Worm (Caenorhabditis elegans) whole organism, late embryonic: ENCODE results near the gene srx-82.

Experiments used
- F13H6.1 ChIP-seq: sonication (generic microtip); optimal IDR thresholded peaks from 2 replicates; lab custom pipeline; 2016; ENCODE audit warnings: missing genetic modification characterization, missing compliant biosample characterization
- K02D7.2 ChIP-seq: sonication (generic microtip); optimal IDR thresholded peaks from 2 replicates; lab custom pipeline; 2017; ENCODE audit warnings: mild to moderate bottlenecking, missing genetic modification characterization, missing compliant biosample characterization
- K09A11.1 ChIP-seq: sonication (generic microtip); optimal IDR thresholded peaks from 2 replicates; lab custom pipeline; 2017; ENCODE audit warnings: antibody characterized with exemption, mild to moderate bottlenecking, missing genetic modification characterization, missing compliant biosample characterization; ENCODE audit not compliant: insufficient read depth
- T23F11.4 ChIP-seq: fragments of 200-800 bp; sonication (Bioruptor generic); optimal IDR thresholded peaks from 2 replicates; lab custom pipeline; 2018; ENCODE audit warnings: mild to moderate bottlenecking, missing genetic modification characterization, missing compliant biosample characterization
- Y22D7AL.16 ChIP-seq: sonication (generic microtip); optimal IDR thresholded peaks from 2 replicates; lab custom pipeline; 2016; ENCODE audit warnings: missing genetic modification characterization, missing compliant biosample characterization
- ahr-1 ChIP-seq: sonication (generic microtip); optimal IDR thresholded peaks from 2 replicates; lab custom pipeline; 2016; ENCODE audit warnings: missing genetic modification characterization, missing compliant biosample characterization
- ama-1 ChIP-seq: fragments of 150-350 bp; optimal IDR thresholded peaks from 2 replicates; lab custom pipeline; 2014
- ceh-18 ChIP-seq: sonication (generic microtip); optimal IDR thresholded peaks from 2 replicates; lab custom pipeline; 2016; ENCODE audit warnings: missing genetic modification characterization, missing compliant biosample characterization
- ceh-2 ChIP-seq: sonication (generic microtip); optimal IDR thresholded peaks from 2 replicates; lab custom pipeline; 2016; ENCODE audit warnings: missing genotype, missing genetic modification characterization, missing compliant biosample characterization
- ceh-22 ChIP-seq: sonication (generic microtip); optimal IDR thresholded peaks from 2 replicates; lab custom pipeline; 2017; ENCODE audit warnings: missing biosample characterization, missing genetic modification characterization
- ceh-34 ChIP-seq: sonication (generic microtip); optimal IDR thresholded peaks from 2 replicates; lab custom pipeline; 2016; ENCODE audit warnings: mild to moderate bottlenecking, missing genetic modification characterization, missing compliant biosample characterization
- ceh-45 ChIP-seq: fragments of 200-800 bp; sonication (Bioruptor generic); IDR thresholded peaks from 2 replicates; pipeline ENCODE4 v1.3.6; 2022; ENCODE audit warnings: missing genetic modification reagents, missing genetic modification characterization, missing compliant biosample characterization
- ceh-48 ChIP-seq: sonication (generic microtip); optimal IDR thresholded peaks from 2 replicates; lab custom pipeline; 2016; ENCODE audit warnings: missing genetic modification characterization, inconsistent platforms, missing compliant biosample characterization
- ceh-9 ChIP-seq: sonication (generic microtip); optimal IDR thresholded peaks from 2 replicates; lab custom pipeline; 2016; ENCODE audit warnings: mild to moderate bottlenecking, missing genetic modification characterization, inconsistent platforms, missing compliant biosample characterization
- che-1 ChIP-seq: sonication (generic microtip); optimal IDR thresholded peaks from 2 replicates; lab custom pipeline; 2016; ENCODE audit warnings: mild to moderate bottlenecking, missing genetic modification characterization, missing compliant biosample characterization
- dmd-4 ChIP-seq: sonication (generic microtip); optimal IDR thresholded peaks from 2 replicates; lab custom pipeline; 2016; ENCODE audit warnings: borderline replicate concordance, missing genetic modification characterization, missing compliant biosample characterization
- elt-4 ChIP-seq: sonication (generic microtip); optimal IDR thresholded peaks from 2 replicates; lab custom pipeline; 2016; ENCODE audit warnings: missing genetic modification characterization, missing compliant biosample characterization
- eyg-1 ChIP-seq: sonication (generic microtip); optimal IDR thresholded peaks from 2 replicates; lab custom pipeline; 2016; ENCODE audit warnings: missing genotype, missing genetic modification characterization, missing compliant biosample characterization
- fax-1 ChIP-seq: sonication (generic microtip); optimal IDR thresholded peaks from 2 replicates; lab custom pipeline; 2016; ENCODE audit warnings: missing genotype, missing genetic modification characterization, missing compliant biosample characterization
- fkh-6 ChIP-seq: sonication (generic microtip); optimal IDR thresholded peaks from 2 replicates; lab custom pipeline; 2016; ENCODE audit warnings: missing genetic modification characterization, missing compliant biosample characterization
- hlh-30 ChIP-seq: sonication (generic microtip); optimal IDR thresholded peaks from 2 replicates; lab custom pipeline; 2017; ENCODE audit warnings: antibody characterized with exemption, missing genetic modification characterization, missing compliant biosample characterization; ENCODE audit not compliant: insufficient read depth
- hlh-6 ChIP-seq: sonication (generic microtip); optimal IDR thresholded peaks from 2 replicates; lab custom pipeline; 2016; ENCODE audit warnings: missing genotype, missing genetic modification characterization, missing compliant biosample characterization
- lim-6 ChIP-seq: sonication (generic microtip); optimal IDR thresholded peaks from 2 replicates; lab custom pipeline; 2016; ENCODE audit warnings: missing genetic modification characterization, missing compliant biosample characterization
- lin-11 ChIP-seq: fragments of 200-800 bp; sonication (Bioruptor generic); optimal IDR thresholded peaks from 2 replicates; lab custom pipeline; 2018; ENCODE audit warnings: mild to moderate bottlenecking, missing genetic modification characterization, missing compliant biosample characterization
- mec-3 ChIP-seq: sonication (generic microtip); optimal IDR thresholded peaks from 2 replicates; lab custom pipeline; 2016; ENCODE audit warnings: borderline replicate concordance, missing genetic modification characterization, missing compliant biosample characterization
- nhr-11 ChIP-seq: fragments of 150-350 bp; optimal IDR thresholded peaks from 2 replicates; lab custom pipeline; 2014; ENCODE audit warnings: missing biosample characterization, missing genetic modification characterization
- npax-4 ChIP-seq: sonication (generic microtip); optimal IDR thresholded peaks from 2 replicates; lab custom pipeline; 2016; ENCODE audit warnings: missing genetic modification characterization, missing compliant biosample characterization
- pag-3 ChIP-seq: sonication (generic microtip); optimal IDR thresholded peaks from 2 replicates; lab custom pipeline; 2016; ENCODE audit warnings: missing compliant biosample characterization, missing genetic modification characterization, borderline replicate concordance
- pax-1 ChIP-seq: fragments of 150-350 bp; optimal IDR thresholded peaks from 2 replicates; lab custom pipeline; 2014; ENCODE audit warnings: missing biosample characterization, missing genetic modification characterization
- pha-2 ChIP-seq: sonication (generic microtip); optimal IDR thresholded peaks from 2 replicates; lab custom pipeline; 2017; ENCODE audit warnings: mild to moderate bottlenecking, missing genetic modification characterization, missing compliant biosample characterization
- pha-4 ChIP-seq: fragments of 150-350 bp; optimal IDR thresholded peaks from 2 replicates; lab custom pipeline; 2018; ENCODE audit warnings: missing biosample characterization, missing genetic modification reagents, missing genetic modification characterization
- pqm-1 ChIP-seq: sonication (generic microtip); optimal IDR thresholded peaks from 2 replicates; lab custom pipeline; 2016; ENCODE audit warnings: missing genetic modification characterization, missing compliant biosample characterization
- ref-2 ChIP-seq: sonication (generic microtip); optimal IDR thresholded peaks from 2 replicates; lab custom pipeline; 2016; ENCODE audit warnings: missing genetic modification characterization, missing compliant biosample characterization
- rnt-1 ChIP-seq: sonication (generic microtip); optimal IDR thresholded peaks from 2 replicates; lab custom pipeline; 2016; ENCODE audit warnings: missing genetic modification characterization, missing compliant biosample characterization
- sdc-2 ChIP-seq: sonication (generic microtip); optimal IDR thresholded peaks from 2 replicates; lab custom pipeline; 2016; ENCODE audit warnings: missing genotype, missing genetic modification characterization, missing compliant biosample characterization
- sox-4 ChIP-seq: sonication (generic microtip); optimal IDR thresholded peaks from 2 replicates; lab custom pipeline; 2017; ENCODE audit warnings: mild to moderate bottlenecking, missing genetic modification characterization, inconsistent platforms, missing compliant biosample characterization
- syd-9 ChIP-seq: sonication (generic microtip); optimal IDR thresholded peaks from 2 replicates; lab custom pipeline; 2016; ENCODE audit warnings: mild to moderate bottlenecking, missing genetic modification characterization, moderate library complexity, missing compliant biosample characterization
- tbx-2 ChIP-seq: sonication (generic microtip); optimal IDR thresholded peaks from 2 replicates; lab custom pipeline; 2016; ENCODE audit warnings: missing genetic modification characterization, missing compliant biosample characterization
- tbx-7 ChIP-seq: sonication (generic microtip); optimal IDR thresholded peaks from 2 replicates; lab custom pipeline; 2016; ENCODE audit warnings: missing genotype, missing genetic modification characterization, missing compliant biosample characterization
- unc-42 ChIP-seq: sonication (generic microtip); optimal IDR thresholded peaks from 2 replicates; lab custom pipeline; 2016; ENCODE audit warnings: missing genotype, missing genetic modification characterization, missing compliant biosample characterization
- unc-55 ChIP-seq: sonication (generic microtip); optimal IDR thresholded peaks from 2 replicates; lab custom pipeline; 2017; ENCODE audit warnings: missing biosample characterization, missing genetic modification reagents, missing genetic modification characterization
- unc-86 ChIP-seq: sonication (generic microtip); optimal IDR thresholded peaks from 2 replicates; lab custom pipeline; 2016; ENCODE audit warnings: missing genetic modification characterization, missing compliant biosample characterization

Gene srx-82

ce11 chrV:11598807-11599206 is 9.3 kb downstream of the srx-82 start, which contains the start of gene srx-84:
TSS of gene srx-84 (plus strand) at chrV:11599107.
- TF ChIP-seq pqm-1 (tag; lab: Kevin White, UChicago) (no peak), fkh-6 (tag; lab: Kevin White, UChicago) (no peak), rnt-1 (tag; lab: Kevin White, UChicago) (no peak), K09A11.1 (tag; lab: Kevin White, UChicago) (no peak), dmd-4 (tag; lab: Kevin White, UChicago) (no peak), ahr-1 (no peak), unc-86 (tag; lab: Kevin White, UChicago) (no peak), eyg-1 (tag; lab: Kevin White, UChicago) (no peak), ceh-48 (tag; lab: Kevin White, UChicago) (no peak), mec-3 (tag; lab: Kevin White, UChicago) (no peak), sdc-2 (tag; lab: Kevin White, UChicago) (no peak), hlh-30 (tag; lab: Kevin White, UChicago) (no peak), nhr-11 (no peak)

- no peak for TF ChIP-seq lin-11 (tag; lab: Kevin White, UChicago)
- no peak for TF ChIP-seq lim-6 (tag; lab: Kevin White, UChicago)
- TF ChIP-seq elt-4 (tag; lab: Kevin White, UChicago), result no peak
- no peak for TF ChIP-seq T23F11.4 (GFP tag; lab: Kevin White, UChicago)
- TF ChIP-seq sox-4, result no peak
- no peak for TF ChIP-seq pax-1
- no peak for TF ChIP-seq ceh-22 (tag; lab: Kevin White, UChicago)
- no peak for TF ChIP-seq unc-55 (GFP tag; lab: Kevin White, UChicago)
- no peak for TF ChIP-seq pag-3 (tag; lab: Kevin White, UChicago)
- TF ChIP-seq ahr-1, result no peak
- TF ChIP-seq npax-4, result no peak
- TF ChIP-seq ceh-34 (tag; lab: Kevin White, UChicago), result no peak
- no peak for TF ChIP-seq ceh-18 (tag; lab: Kevin White, UChicago)
- no peak for TF ChIP-seq dmd-4 (tag; lab: Kevin White, UChicago)
- no peak for TF ChIP-seq mec-3 (tag; lab: Kevin White, UChicago)
- no peak for TF ChIP-seq sdc-2 (tag; lab: Kevin White, UChicago)
- TF ChIP-seq ceh-2 (tag; lab: Kevin White, UChicago), result no peak
- no peak for TF ChIP-seq ceh-9 (tag; lab: Kevin White, UChicago)
- TF ChIP-seq pha-4 (tag; lab: Kevin White, UChicago), result no peak
- no peak for TF ChIP-seq che-1 (tag; lab: Kevin White, UChicago)
These were observed 11.3 kb downstream of the srx-82 start, which contains the start of gene F35B12.9 for ce11 chrV:11600800-11601199. TSS of gene F35B12.9 (plus strand) at chrV:11601171.

- TF ChIP-seq dmd-4 (tag; lab: Kevin White, UChicago) (no peak), che-1 (tag; lab: Kevin White, UChicago) (no peak), hlh-6 (tag; lab: Kevin White, UChicago) (no peak), fax-1 (tag; lab: Kevin White, UChicago) (no peak), ceh-45 (no peak), pha-2 (tag; lab: Kevin White, UChicago) (no peak), pax-1 (no peak), tbx-2 (no peak), ama-1 (lab: Kevin White, UChicago) (no peak), ceh-18 (tag; lab: Kevin White, UChicago) (no peak)
- TF ChIP-seq, all 69 proteins: peak for 0
These were observed 15.0 kb downstream of the srx-82 start, which contains the start of gene dhs-20 for ce11 chrV:11604484-11604883. TSS of gene dhs-20 (minus strand) at chrV:11604563.

ce11 chrV:11605227-11605626 is 15.7 kb downstream of the srx-82 start:
- TF ChIP-seq syd-9 (no peak), ceh-22 (tag; lab: Kevin White, UChicago) (no peak), K09A11.1 (tag; lab: Kevin White, UChicago) (no peak), mec-3 (tag; lab: Kevin White, UChicago) (no peak), unc-42 (tag; lab: Kevin White, UChicago) (no peak), ceh-18 (tag; lab: Kevin White, UChicago) (no peak), tbx-7 (tag; lab: Kevin White, UChicago) (no peak), ref-2 (no peak), unc-86 (tag; lab: Kevin White, UChicago) (no peak), Y22D7AL.16 (tag; lab: Kevin White, UChicago) (no peak), K02D7.2 (tag; lab: Kevin White, UChicago) (no peak), F13H6.1 (tag; lab: Kevin White, UChicago) (no peak)
